Worm (Caenorhabditis elegans) whole organism, young adult: Measurements from ENCODE around the gene egl-45.
A peak's percentile ranks its signal among the peaks of the same experiment; 100 is the strongest.
"Not testable (repeated sequence)": the region's sequence is repeated elsewhere in the genome, so short reads cannot be mapped to it uniquely, and the experiment has no call there.

ENCODE experiments used
- B0261.1 ChIP-seq: sonication (generic microtip); optimal IDR thresholded peaks from 2 replicates; lab custom pipeline; 2016; ENCODE audit warnings: mild to moderate bottlenecking, missing genetic modification characterization, moderate library complexity, missing compliant biosample characterization
- D2030.7 ChIP-seq: fragments of 200-800 bp; sonication (Bioruptor generic); IDR thresholded peaks from 2 replicates; pipeline ENCODE4 v1.3.6; 2022; ENCODE audit warnings: missing genetic modification reagents, missing genetic modification characterization, missing compliant biosample characterization
- F23B12.7 ChIP-seq: sonication (generic microtip); optimal IDR thresholded peaks from 2 replicates; lab custom pipeline; 2017; ENCODE audit warnings: missing genetic modification characterization, mild to moderate bottlenecking, missing compliant biosample characterization, antibody characterized with exemption, moderate library complexity; ENCODE audit not compliant: insufficient read depth
- T26A5.8 ChIP-seq: sonication (generic microtip); optimal IDR thresholded peaks from 2 replicates; lab custom pipeline; 2016; ENCODE audit warnings: missing genetic modification characterization, missing compliant biosample characterization
- Y56A3A.18 ChIP-seq: fragments of 200-800 bp; sonication (Bioruptor generic); IDR thresholded peaks from 2 replicates; pipeline ENCODE4 v1.3.6; 2022; ENCODE audit warnings: missing genetic modification reagents, missing genetic modification characterization, missing compliant biosample characterization
- Y67H2A.10 ChIP-seq: fragments of 200-800 bp; sonication (Bioruptor generic); conservative IDR thresholded peaks from 2 replicates; pipeline ENCODE4 v1.3.6; 2022; ENCODE audit warnings: missing genetic modification reagents, missing genetic modification characterization, missing compliant biosample characterization
- aptf-2 ChIP-seq: fragments of 200-800 bp; sonication (Bioruptor generic); conservative IDR thresholded peaks from 2 replicates; pipeline ENCODE4 v1.3.6; 2022; ENCODE audit warnings: missing genetic modification reagents, missing genetic modification characterization, missing compliant biosample characterization
- aptf-3 ChIP-seq: fragments of 200-800 bp; sonication (Bioruptor generic); IDR thresholded peaks from 2 replicates; pipeline ENCODE4 v1.3.6; 2022; ENCODE audit warnings: missing genetic modification characterization, missing compliant biosample characterization
- attf-5 ChIP-seq: fragments of 200-800 bp; sonication (Bioruptor generic); optimal IDR thresholded peaks from 2 replicates; lab custom pipeline; 2018; ENCODE audit warnings: mild to moderate bottlenecking, missing genetic modification characterization, missing compliant biosample characterization
- attf-6 ChIP-seq: fragments of 200-800 bp; sonication (Bioruptor generic); IDR thresholded peaks from 2 replicates; pipeline ENCODE4 v1.3.6; 2022; ENCODE audit warnings: missing genetic modification reagents, missing genetic modification characterization, missing compliant biosample characterization
- ceh-27 ChIP-seq: fragments of 200-800 bp; sonication (Bioruptor generic); optimal IDR thresholded peaks from 2 replicates; lab custom pipeline; 2018; ENCODE audit warnings: mild to moderate bottlenecking, missing genetic modification characterization, moderate library complexity, missing compliant biosample characterization
- ceh-58 ChIP-seq: fragments of 200-800 bp; sonication (Bioruptor generic); IDR thresholded peaks from 2 replicates; pipeline ENCODE4 v1.3.6; 2022; ENCODE audit warnings: missing genetic modification characterization, missing compliant biosample characterization
- chd-7 ChIP-seq: sonication (generic microtip); optimal IDR thresholded peaks from 2 replicates; lab custom pipeline; 2016; ENCODE audit warnings: mild to moderate bottlenecking, missing genetic modification characterization, moderate library complexity, missing compliant biosample characterization
- die-1 ChIP-seq: sonication (generic microtip); optimal IDR thresholded peaks from 2 replicates; lab custom pipeline; 2016; ENCODE audit warnings: missing genotype, mild to moderate bottlenecking, missing genetic modification characterization, missing compliant biosample characterization
- dpff-1 ChIP-seq: sonication (generic microtip); optimal IDR thresholded peaks from 2 replicates; lab custom pipeline; 2017; ENCODE audit warnings: mild to moderate bottlenecking, missing genetic modification characterization, missing compliant biosample characterization
- dpl-1 ChIP-seq: fragments of 150-350 bp; optimal IDR thresholded peaks from 2 replicates; lab custom pipeline; 2014; ENCODE audit warnings: missing biosample characterization, missing genetic modification reagents, missing genetic modification characterization
- ekl-4 ChIP-seq: fragments of 200-800 bp; sonication (Bioruptor generic); IDR thresholded peaks from 2 replicates; pipeline ENCODE4 v1.3.6; 2022; ENCODE audit warnings: missing genetic modification reagents, missing genetic modification characterization, missing compliant biosample characterization
- him-1 ChIP-seq: sonication (generic microtip); optimal IDR thresholded peaks from 2 replicates; lab custom pipeline; 2016; ENCODE audit warnings: missing genotype, missing genetic modification reagents, missing genetic modification characterization, missing compliant biosample characterization
- hmg-20 ChIP-seq: fragments of 200-800 bp; sonication (Bioruptor generic); IDR thresholded peaks from 2 replicates; pipeline ENCODE4 v1.3.6; 2022; ENCODE audit warnings: missing genetic modification reagents, missing genetic modification characterization, missing compliant biosample characterization
- hrde-1 ChIP-seq: sonication (generic microtip); optimal IDR thresholded peaks from 2 replicates; lab custom pipeline; 2016; ENCODE audit warnings: missing genetic modification characterization, mild to moderate bottlenecking, missing compliant biosample characterization, moderate library complexity, missing genotype, missing genetic modification reagents, borderline replicate concordance
- hsf-1 ChIP-seq: fragments of 200-800 bp; sonication (Bioruptor generic); IDR thresholded peaks from 2 replicates; pipeline ENCODE4 v1.3.6; 2022; ENCODE audit warnings: missing genetic modification reagents, missing genetic modification characterization, missing compliant biosample characterization
- lag-1 ChIP-seq: fragments of 200-800 bp; sonication (Bioruptor generic); IDR thresholded peaks from 2 replicates; pipeline ENCODE4 v1.3.6; 2022; ENCODE audit warnings: missing genetic modification reagents, missing genetic modification characterization, missing compliant biosample characterization
- let-607 ChIP-seq, 2 experiments: fragments of 200-800 bp in 1 of 2; sonication (Bioruptor generic) in 1 of 2; sonication (generic microtip) in 1 of 2; optimal IDR thresholded peaks; 2 replicates each; lab custom pipeline; 2016 to 2018; ENCODE audit warnings: mild to moderate bottlenecking in 2 of 2, missing compliant biosample characterization in 2 of 2, missing genetic modification characterization in 2 of 2, moderate library complexity in 2 of 2, missing genotype in 1 of 2
- lin-26 ChIP-seq: fragments of 200-800 bp; sonication (Bioruptor generic); IDR thresholded peaks from 2 replicates; pipeline ENCODE4 v1.3.6; 2022; ENCODE audit warnings: missing genetic modification reagents, missing genetic modification characterization, missing compliant biosample characterization
- lin-54 ChIP-seq: fragments of 200-800 bp; sonication (Bioruptor generic); optimal IDR thresholded peaks from 2 replicates; lab custom pipeline; 2018; ENCODE audit warnings: mild to moderate bottlenecking, missing genetic modification characterization, missing compliant biosample characterization
- lsy-27 ChIP-seq: sonication (generic microtip); optimal IDR thresholded peaks from 2 replicates; lab custom pipeline; 2017; ENCODE audit warnings: missing genetic modification characterization, mild to moderate bottlenecking, missing compliant biosample characterization, antibody characterized with exemption, missing genotype, borderline replicate concordance; ENCODE audit not compliant: insufficient read depth
- madf-6 ChIP-seq: fragments of 200-800 bp; sonication (Bioruptor generic); IDR thresholded peaks from 2 replicates; pipeline ENCODE4 v1.3.6; 2022; ENCODE audit warnings: missing genetic modification reagents, missing genetic modification characterization, missing compliant biosample characterization
- mxl-1 ChIP-seq: sonication (generic microtip); optimal IDR thresholded peaks from 2 replicates; lab custom pipeline; 2016; ENCODE audit warnings: missing genetic modification characterization, missing compliant biosample characterization
- pha-4 ChIP-seq: fragments of 150-350 bp; sonication (generic microtip); optimal IDR thresholded peaks from 2 replicates; lab custom pipeline; 2014; ENCODE audit warnings: missing biosample characterization, missing genetic modification reagents, missing genetic modification characterization
- rcor-1 ChIP-seq: fragments of 200-800 bp; sonication (Bioruptor generic); IDR thresholded peaks from 2 replicates; pipeline ENCODE4 v1.3.6; 2022; ENCODE audit warnings: missing genetic modification reagents, missing genetic modification characterization, missing compliant biosample characterization
- rpc-1 ChIP-seq, 2 experiments: fragments of 150-350 bp in 1 of 2; sonication (generic microtip) in 1 of 2; optimal IDR thresholded peaks; 2 replicates each; lab custom pipeline; 2014 to 2018; ENCODE audit warnings: missing biosample characterization in 1 of 2, missing genetic modification characterization in 1 of 2, missing genetic modification reagents in 1 of 2, missing genotype in 1 of 2
- snpc-1.3 ChIP-seq: sonication (generic microtip); optimal IDR thresholded peaks from 2 replicates; lab custom pipeline; 2017; ENCODE audit warnings: missing genetic modification characterization, mild to moderate bottlenecking, missing compliant biosample characterization, antibody characterized with exemption, moderate library complexity, missing genotype, missing genetic modification reagents; ENCODE audit not compliant: insufficient read depth
- somi-1 ChIP-seq: fragments of 200-800 bp; sonication (Bioruptor generic); optimal IDR thresholded peaks from 2 replicates; lab custom pipeline; 2018; ENCODE audit warnings: mild to moderate bottlenecking, missing genetic modification characterization, missing compliant biosample characterization
- sptf-2 ChIP-seq: fragments of 200-800 bp; sonication (Bioruptor generic); optimal IDR thresholded peaks from 2 replicates; lab custom pipeline; 2018; ENCODE audit warnings: mild to moderate bottlenecking, missing genetic modification characterization, missing compliant biosample characterization
- tbp1 ChIP-seq: fragments of 200-800 bp; sonication (Bioruptor generic); optimal IDR thresholded peaks from 2 replicates; lab custom pipeline; 2018; ENCODE audit warnings: mild to moderate bottlenecking, missing genetic modification characterization, missing compliant biosample characterization
- tbx-9 ChIP-seq: sonication (generic microtip); optimal IDR thresholded peaks from 2 replicates; lab custom pipeline; 2016; ENCODE audit warnings: borderline replicate concordance, missing genetic modification characterization, inconsistent platforms, missing compliant biosample characterization
- xnd-1 ChIP-seq: sonication (generic microtip); optimal IDR thresholded peaks from 2 replicates; lab custom pipeline; 2016; ENCODE audit warnings: missing genotype, missing genetic modification reagents, missing genetic modification characterization, missing compliant biosample characterization
- ztf-18 ChIP-seq: sonication (generic microtip); optimal IDR thresholded peaks from 2 replicates; lab custom pipeline; 2016; ENCODE audit warnings: missing genotype, mild to moderate bottlenecking, missing genetic modification characterization, missing compliant biosample characterization
- ztf-26 ChIP-seq: sonication (generic microtip); optimal IDR thresholded peaks from 2 replicates; lab custom pipeline; 2017; ENCODE audit warnings: missing genetic modification characterization, missing compliant biosample characterization
- ztf-28 ChIP-seq: fragments of 200-800 bp; sonication (Bioruptor generic); IDR thresholded peaks from 2 replicates; pipeline ENCODE4 v1.3.6; 2022; ENCODE audit warnings: missing genetic modification reagents, missing genetic modification characterization, missing compliant biosample characterization
- ztf-3 ChIP-seq: fragments of 200-800 bp; sonication (Bioruptor generic); optimal IDR thresholded peaks from 2 replicates; lab custom pipeline; 2018; ENCODE audit warnings: mild to moderate bottlenecking, missing genetic modification characterization, missing compliant biosample characterization

Gene egl-45

ce11 chrIII:7832473-7832872, 4.0 kb upstream of the egl-45 start:
- peak; percentile 22 for TF ChIP-seq him-1 (tag; lab: Kevin White, UChicago)
- TF ChIP-seq dpl-1 = no peak
- TF ChIP-seq, all 124 proteins: peak for 1

ce11 chrIII:7824041-7824440, 4.4 kb downstream of the egl-45 start:
- TF ChIP-seq ekl-4 (GFP tag; lab: Robert Waterston, UW) (0 out of 2 replicates have a peak, but pooled peaks have one; percentile 15), ztf-28 (GFP tag; lab: Robert Waterston, UW) (no peak), aptf-3 (GFP tag; lab: Robert Waterston, UW) (no peak), somi-1 (GFP tag; lab: Kevin White, UChicago) (no peak), T26A5.8 (tag; lab: Kevin White, UChicago) (no peak), let-607 (tag; optimal IDR thresholded peaks at IDR 0.05; lab: Kevin White, UChicago) (no peak), madf-6 (GFP tag; lab: Robert Waterston, UW) (peak; percentile 49), xnd-1 (no peak), tbp1 (peak; percentile 30), him-1 (tag; lab: Kevin White, UChicago) (no peak), lsy-27 (tag; lab: Kevin White, UChicago) (no peak), lin-26 (GFP tag; lab: Robert Waterston, UW) (no peak), aptf-2 (no peak), F23B12.7 (tag; lab: Kevin White, UChicago) (no peak), hsf-1 (GFP tag; lab: Robert Waterston, UW) (peak; percentile 65; the same call in 1 of the 2 replicates), hrde-1 (tag; lab: Kevin White, UChicago) (peak; percentile 61), ztf-18 (tag; lab: Kevin White, UChicago) (peak; percentile 3)

- TF ChIP-seq attf-6 (GFP tag; lab: Robert Waterston, UW) (no peak), lsy-27 (tag; lab: Kevin White, UChicago) (no peak), Y56A3A.18 (GFP tag; lab: Robert Waterston, UW) (no peak), hmg-20 (GFP tag; lab: Robert Waterston, UW) (no peak), snpc-1.3 (tag; lab: Kevin White, UChicago) (no peak), Y67H2A.10 (GFP tag; lab: Robert Waterston, UW) (no peak), rcor-1 (no peak), sptf-2 (GFP tag; lab: Kevin White, UChicago) (no peak), lag-1 (GFP tag; lab: Robert Waterston, UW) (no peak)
These were observed 5.1 kb downstream of the egl-45 start for ce11 chrIII:7823285-7823684.

ce11 chrIII:7821130-7821529, 7.3 kb downstream of the egl-45 start:
- TF ChIP-seq B0261.1 (tag; lab: Kevin White, UChicago) (peak; percentile 43), tbp1 (peak; percentile 39), lin-26 (GFP tag; lab: Robert Waterston, UW) (peak; percentile 74; the same call in 1 of the 2 replicates), rpc-1 (tag; optimal IDR thresholded peaks at IDR 0.05; lab: Kevin White, UChicago) (peak; percentile 44)
- TF ChIP-seq rpc-1 (optimal IDR thresholded peaks at IDR 0.05; lab: Kevin White, UChicago) = not testable (repeated sequence)
- TF ChIP-seq, all 124 proteins: peak for 4; not testable (repeated sequence) for 120

- TF ChIP-seq tbx-9 (tag; lab: Kevin White, UChicago) (no peak), ceh-58 (GFP tag; lab: Robert Waterston, UW) (no peak), pha-4 (tag; lab: Kevin White, UChicago) (no peak), lin-54 (GFP tag; lab: Kevin White, UChicago) (no peak), die-1 (tag; lab: Kevin White, UChicago) (no peak), D2030.7 (GFP tag; lab: Robert Waterston, UW) (no peak), ceh-27 (no peak), attf-5 (GFP tag; lab: Kevin White, UChicago) (no peak), ztf-28 (GFP tag; lab: Robert Waterston, UW) (no peak), ztf-26 (no peak), mxl-1 (tag; lab: Kevin White, UChicago) (no peak), attf-6 (GFP tag; lab: Robert Waterston, UW) (no peak), madf-6 (GFP tag; lab: Robert Waterston, UW) (no peak), chd-7 (tag; lab: Kevin White, UChicago) (no peak), ztf-3 (GFP tag; lab: Kevin White, UChicago) (no peak), dpff-1 (tag; lab: Kevin White, UChicago) (no peak)
These were observed 8.6 kb downstream of the egl-45 start for ce11 chrIII:7819866-7820265.
